Worm (Caenorhabditis elegans): ENCODE results near the gene bud-31.

Gene bud-31

ce11 chrIII:9696417-9696816 is at the start of gene bud-31:
Gene bud-31 (minus strand): TSS chrIII:9696517.
- no peak for TF ChIP-seq lin-13 (tag; optimal IDR thresholded peaks at IDR 0.05)
- peak; percentile 78 for TF ChIP-seq nhr-2 (tag; optimal IDR thresholded peaks at IDR 0.05)

ce11 chrIII:9745333-9745897 is 49.1 kb upstream of the bud-31 start:
- TF ChIP-seq nhr-2 (tag; optimal IDR thresholded peaks at IDR 0.05) (no peak), unc-62 (GFP tag; optimal IDR thresholded peaks at IDR 0.05) (peak; percentile 20)

ce11 chrIII:9744525-9744924 is 48.2 kb upstream of the bud-31 start:
- TF ChIP-seq unc-120 (tag; optimal IDR thresholded peaks at IDR 0.05; ENCODE audit: poor library complexity, severe bottlenecking) (peak; percentile 67), hlh-1 (tag; optimal IDR thresholded peaks at IDR 0.05) (peak; percentile 51), nhr-28 (tag; optimal IDR thresholded peaks at IDR 0.05) (no peak), unc-62 (GFP tag; optimal IDR thresholded peaks at IDR 0.05) (peak; percentile 68), lsy-2 (tag; optimal IDR thresholded peaks at IDR 0.05) (no peak)

ce11 chrIII:9743239-9743638 is 46.9 kb upstream of the bud-31 start, which contains the start of gene T05G5.1:
Gene T05G5.1 (minus strand): TSS chrIII:9743339.
- no peak for TF ChIP-seq M03D4.4 (tag; optimal IDR thresholded peaks at IDR 0.05)
- TF ChIP-seq lsy-2 (tag; optimal IDR thresholded peaks at IDR 0.05), result no peak
- no peak for TF ChIP-seq nhr-28 (tag; optimal IDR thresholded peaks at IDR 0.05)
- TF ChIP-seq snpc-4 (tag; optimal IDR thresholded peaks at IDR 0.05), result no peak
- TF ChIP-seq sem-2 (GFP tag; optimal IDR thresholded peaks at IDR 0.05), result no peak
- no peak for TF ChIP-seq zip-8 (tag; optimal IDR thresholded peaks at IDR 0.05)
- no peak for TF ChIP-seq ces-1 (GFP tag; optimal IDR thresholded peaks at IDR 0.05)
- TF ChIP-seq unc-120 (tag; optimal IDR thresholded peaks at IDR 0.05; ENCODE audit: poor library complexity, severe bottlenecking), result no peak
- no peak for TF ChIP-seq ceh-43 (GFP tag; optimal IDR thresholded peaks at IDR 0.05)
- no peak for TF ChIP-seq blmp-1 (tag; optimal IDR thresholded peaks at IDR 0.05)
- TF ChIP-seq ham-2 (GFP tag; optimal IDR thresholded peaks at IDR 0.05), result no peak
- no peak for TF ChIP-seq mls-2 (tag; optimal IDR thresholded peaks at IDR 0.05)
- TF ChIP-seq mep-1 (tag; optimal IDR thresholded peaks at IDR 0.05), result no peak

- no peak for TF ChIP-seq lsy-2 (tag; optimal IDR thresholded peaks at IDR 0.05)
- peak; percentile 27 for TF ChIP-seq unc-120 (tag; optimal IDR thresholded peaks at IDR 0.05; ENCODE audit: poor library complexity, severe bottlenecking)
- peak; percentile 69 for TF ChIP-seq unc-62 (GFP tag; optimal IDR thresholded peaks at IDR 0.05)
- no peak for TF ChIP-seq mls-2 (tag; optimal IDR thresholded peaks at IDR 0.05)
- no peak for TF ChIP-seq ces-1 (GFP tag; optimal IDR thresholded peaks at IDR 0.05)
- peak; percentile 95 for TF ChIP-seq hlh-1 (tag; optimal IDR thresholded peaks at IDR 0.05)
Measured at ce11 chrIII:9741985-9742384, 45.7 kb upstream of the bud-31 start.

ce11 chrIII:9740663-9741062 is 44.3 kb upstream of the bud-31 start:
- TF ChIP-seq lsy-2 (tag; optimal IDR thresholded peaks at IDR 0.05) (peak; percentile 41), elt-1 (tag; optimal IDR thresholded peaks at IDR 0.05; ENCODE audit: borderline replicate concordance, insufficient read depth) (no peak)

- TF ChIP-seq nhr-237 (tag; optimal IDR thresholded peaks at IDR 0.05) (no peak), hlh-1 (tag; optimal IDR thresholded peaks at IDR 0.05) (no peak), ceh-39 (tag; optimal IDR thresholded peaks at IDR 0.05) (no peak), blmp-1 (tag; optimal IDR thresholded peaks at IDR 0.05) (no peak), ham-2 (GFP tag; optimal IDR thresholded peaks at IDR 0.05) (no peak), mab-5 (tag; optimal IDR thresholded peaks at IDR 0.05) (no peak), sem-2 (GFP tag; optimal IDR thresholded peaks at IDR 0.05) (no peak), nhr-76 (tag; optimal IDR thresholded peaks at IDR 0.05) (no peak)
Measured at ce11 chrIII:9738954-9739353, 42.6 kb upstream of the bud-31 start, which contains the start of gene hlh-4. Gene hlh-4 (minus strand): TSS chrIII:9739054.

ce11 chrIII:9735857-9736256 is 39.5 kb upstream of the bud-31 start, which contains the start of gene dao-6:
Gene dao-6 (minus strand): TSS chrIII:9736201.
- no peak for TF ChIP-seq lin-13 (tag; optimal IDR thresholded peaks at IDR 0.05)
- no peak for TF ChIP-seq flh-1 (GFP tag; optimal IDR thresholded peaks at IDR 0.05)
- no peak for TF ChIP-seq bed-3 (GFP tag; optimal IDR thresholded peaks at IDR 0.05)
- TF ChIP-seq unc-62 (GFP tag; optimal IDR thresholded peaks at IDR 0.05), result no peak
- no peak for TF ChIP-seq nhr-12 (tag; optimal IDR thresholded peaks at IDR 0.05)
- no peak for TF ChIP-seq nhr-237 (tag; optimal IDR thresholded peaks at IDR 0.05)
- no peak for TF ChIP-seq drap-1 (GFP tag; optimal IDR thresholded peaks at IDR 0.05)
- TF ChIP-seq pha-4 (tag; optimal IDR thresholded peaks at IDR 0.05), result no peak
- TF ChIP-seq zip-8 (tag; optimal IDR thresholded peaks at IDR 0.05), result no peak
- no peak for TF ChIP-seq ztf-11 (tag; optimal IDR thresholded peaks at IDR 0.05)
- no peak for TF ChIP-seq unc-39 (tag; optimal IDR thresholded peaks at IDR 0.05)
- TF ChIP-seq ham-2 (GFP tag; optimal IDR thresholded peaks at IDR 0.05), result no peak
- TF ChIP-seq hlh-1 (tag; optimal IDR thresholded peaks at IDR 0.05), result no peak
- TF ChIP-seq elt-1 (tag; optimal IDR thresholded peaks at IDR 0.05; ENCODE audit: borderline replicate concordance, insufficient read depth), result no peak
- no peak for TF ChIP-seq tbx-8 (GFP tag; optimal IDR thresholded peaks at IDR 0.05)
- TF ChIP-seq mls-2 (tag; optimal IDR thresholded peaks at IDR 0.05), result no peak
- no peak for TF ChIP-seq snpc-4 (tag; optimal IDR thresholded peaks at IDR 0.05)

Data from whole organism, mixed stage, embryonic.